Fruit fly (Drosophila melanogaster): Measurements from ENCODE around the gene Skp2.

Gene Skp2

dm6 chr3R:4360668-4361110, 23.2 kb upstream of the Skp2 start (continued):
- TF ChIP-seq ERR (GFP tag; optimal IDR thresholded peaks at IDR 0.05) (no peak), pan (optimal IDR thresholded peaks at IDR 0.05) (no peak), pan (GFP tag; optimal IDR thresholded peaks at IDR 0.05 in 1 of 2, IDR thresholded peaks at IDR 0.05 in 1 of 2) (no peak), CG13894 (tag; optimal IDR thresholded peaks at IDR 0.05) (peak; percentile 33), ftz-f1 (GFP tag; optimal IDR thresholded peaks at IDR 0.05) (peak; percentile 53), lab (GFP tag; optimal IDR thresholded peaks at IDR 0.05) (peak; percentile 50), ap (GFP tag; IDR thresholded peaks at IDR 0.05) (no peak), crol (GFP tag; IDR thresholded peaks at IDR 0.05) (peak; percentile 91), Adf1 (GFP tag; IDR thresholded peaks at IDR 0.05) (peak; percentile 61; the same call in 1 of the 2 replicates), CG1832 (GFP tag; optimal IDR thresholded peaks at IDR 0.05) (no peak), hkb (optimal IDR thresholded peaks at IDR 0.05) (no peak), hkb (GFP tag; IDR thresholded peaks at IDR 0.05) (peak; percentile 65), slbo (GFP tag; IDR thresholded peaks at IDR 0.05) (no peak), Oli (tag; optimal IDR thresholded peaks at IDR 0.05) (no peak), caup (GFP tag; optimal IDR thresholded peaks at IDR 0.05; ENCODE audit: severe bottlenecking) (peak; percentile 2), chinmo (GFP tag; IDR thresholded peaks at IDR 0.05; ENCODE audit: partially characterized antibody) (peak; percentile 75; the same call in 1 of the 4 replicates), gcm2 (GFP tag; optimal IDR thresholded peaks at IDR 0.05) (no peak), CTCF (GFP tag; optimal IDR thresholded peaks at IDR 0.05) (no peak), Med (GFP tag) (peak; percentile 87), CG34376 (GFP tag; optimal IDR thresholded peaks at IDR 0.05) (peak; percentile 6), CG6765 (GFP tag; optimal IDR thresholded peaks at IDR 0.05) (peak; percentile 55), sr (GFP tag; IDR thresholded peaks at IDR 0.05) (no peak), Scr (GFP tag; IDR thresholded peaks at IDR 0.05; ENCODE audit: partially characterized antibody) (0 out of 2 replicates have a peak, but pooled peaks have one; percentile 25), zen2 (GFP tag; IDR thresholded peaks at IDR 0.05; ENCODE audit: partially characterized antibody) (0 out of 3 replicates have a peak, but pooled peaks have one; percentile 21), Lhr (GFP tag; optimal IDR thresholded peaks at IDR 0.05) (peak; percentile 7), CG8478 (optimal IDR thresholded peaks at IDR 0.05) (peak; percentile 29), CG4360 (GFP tag; IDR thresholded peaks at IDR 0.05) (peak; percentile 52; the same call in 1 of the 2 replicates), Bgb (GFP tag; IDR thresholded peaks at IDR 0.05; ENCODE audit: partially characterized antibody) (peak; percentile 29; the same call in 1 of the 2 replicates), Hsf (GFP tag; optimal IDR thresholded peaks at IDR 0.05) (no peak), CG10543 (GFP tag; optimal IDR thresholded peaks at IDR 0.05) (peak; percentile 72), Nf-YC (tag; optimal IDR thresholded peaks at IDR 0.05) (no peak), CG11504 (tag; optimal IDR thresholded peaks at IDR 0.05) (no peak), CG16779 (GFP tag; IDR thresholded peaks at IDR 0.05) (0 out of 2 replicates have a peak, but pooled peaks have one; percentile 11), CG3838 (GFP tag; optimal IDR thresholded peaks at IDR 0.05) (no peak), NfI (GFP tag; optimal IDR thresholded peaks at IDR 0.05) (peak; percentile 10), Oaz (GFP tag; IDR thresholded peaks at IDR 0.05) (no peak), Dfd (GFP tag; optimal IDR thresholded peaks at IDR 0.05) (no peak), ind (GFP tag; optimal IDR thresholded peaks at IDR 0.05) (no peak), Hr51 (GFP tag; optimal IDR thresholded peaks at IDR 0.05) (peak in 1 of 2 experiments; percentile 54), bbx (GFP tag; IDR thresholded peaks at IDR 0.05; ENCODE audit: partially characterized antibody) (peak; percentile 63), knrl (GFP tag; IDR thresholded peaks at IDR 0.05; ENCODE audit: partially characterized antibody) (0 out of 3 replicates have a peak, but pooled peaks have one; percentile 26), BEAF-32 (GFP tag; optimal IDR thresholded peaks at IDR 0.05) (peak; percentile 21), Pdp1 (GFP tag; optimal IDR thresholded peaks at IDR 0.05) (peak in 1 of 2 experiments; percentile 0), z (GFP tag; IDR thresholded peaks at IDR 0.05) (no peak), grn (GFP tag; optimal IDR thresholded peaks at IDR 0.05) (peak; percentile 51), rib (GFP tag; IDR thresholded peaks at IDR 0.05) (peak; percentile 38; the same call in 1 of the 2 replicates), CG8290 (GFP tag; optimal IDR thresholded peaks at IDR 0.05) (no peak), CG8290 (tag; optimal IDR thresholded peaks at IDR 0.05) (peak in 1 of 2 experiments; percentile 40), fd64A (GFP tag; optimal IDR thresholded peaks at IDR 0.05) (no peak), sima (GFP tag; optimal IDR thresholded peaks at IDR 0.05) (no peak), Sry-δ (GFP tag; optimal IDR thresholded peaks at IDR 0.05) (no peak)
